Fruit fly (Drosophila melanogaster) whole organism, embryonic: Measurements from ENCODE around the gene mag.

Source experiments
- CG10462 ChIP-seq: fragments of 200-800 bp; sonication (Bioruptor generic); optimal IDR thresholded peaks from 2 replicates; lab custom pipeline; 2016; ENCODE audit warnings: missing biosample characterization, missing genetic modification characterization
- CG11085 ChIP-seq: fragments of 200-800 bp; sonication (Bioruptor generic); IDR thresholded peaks from 2 replicates; pipeline ENCODE4 v1.3.6; 2022; ENCODE audit warnings: missing biosample characterization, missing genetic modification characterization
- CG13775 ChIP-seq: fragments of 200-800 bp; sonication (Bioruptor generic); optimal IDR thresholded peaks from 3 replicates; lab custom pipeline; 2017; ENCODE audit warnings: missing biosample characterization, mild to moderate bottlenecking, missing genetic modification characterization
- CG1647 ChIP-seq: fragments of 200-800 bp; sonication (Bioruptor generic); optimal IDR thresholded peaks from 3 replicates; lab custom pipeline; 2016; ENCODE audit warnings: missing biosample characterization, missing genetic modification characterization
- CG17359 ChIP-seq: fragments of 200-800 bp; sonication (Bioruptor generic); optimal IDR thresholded peaks from 3 replicates; lab custom pipeline; 2018; ENCODE audit warnings: missing biosample characterization, mild to moderate bottlenecking, missing genetic modification characterization, moderate library complexity
- CG1792 ChIP-seq: fragments of 200-800 bp; sonication (Bioruptor generic); optimal IDR thresholded peaks from 2 replicates; lab custom pipeline; 2016; ENCODE audit warnings: missing biosample characterization, missing genetic modification characterization
- CG2120 ChIP-seq: fragments of 200-800 bp; sonication (Bioruptor generic); optimal IDR thresholded peaks from 3 replicates; lab custom pipeline; 2016; ENCODE audit warnings: missing biosample characterization, missing genetic modification characterization
- CG3281 ChIP-seq: fragments of 200-800 bp; sonication (Bioruptor generic); optimal IDR thresholded peaks from 3 replicates; lab custom pipeline; 2017; ENCODE audit warnings: missing biosample characterization, mild to moderate bottlenecking, missing genetic modification characterization
- CG3847 ChIP-seq: fragments of 200-800 bp; sonication (Bioruptor generic); IDR thresholded peaks from 2 replicates; pipeline ENCODE4 v1.3.6; 2022; ENCODE audit warnings: missing biosample characterization, missing genetic modification characterization
- CG4328 ChIP-seq: fragments of 200-800 bp; sonication (Bioruptor generic); optimal IDR thresholded peaks from 3 replicates; lab custom pipeline; 2017; ENCODE audit warnings: missing biosample characterization, missing genetic modification reagents, missing genetic modification characterization
- CG4404 ChIP-seq: fragments of 200-800 bp; sonication (Bioruptor generic); IDR thresholded peaks from 2 replicates; pipeline ENCODE4 v1.3.6; 2022; ENCODE audit warnings: missing biosample characterization, missing genetic modification characterization
- CG4617 ChIP-seq: fragments of 200-800 bp; sonication (Bioruptor generic); optimal IDR thresholded peaks from 3 replicates; lab custom pipeline; 2016; ENCODE audit warnings: missing biosample characterization, missing genetic modification characterization, borderline replicate concordance
- CG6765 ChIP-seq: fragments of 200-800 bp; sonication (Bioruptor generic); optimal IDR thresholded peaks from 3 replicates; lab custom pipeline; 2017; ENCODE audit warnings: missing biosample characterization, mild to moderate bottlenecking, missing genetic modification characterization
- CG7372 ChIP-seq: fragments of 200-800 bp; sonication (Bioruptor generic); IDR thresholded peaks from 2 replicates; pipeline ENCODE4 v1.3.6; 2022; ENCODE audit warnings: missing biosample characterization, missing genetic modification characterization
- D ChIP-seq, 2 experiments: fragments of 200-800 bp in 1 of 2; fragments of >200 bp in 1 of 2; sonication (Bioruptor generic) in 1 of 2; optimal IDR thresholded peaks; 2 replicates in 1 of 2; 3 replicates in 1 of 2; lab custom pipeline; 2017; ENCODE audit warnings: mild to moderate bottlenecking in 1 of 2, missing biosample characterization in 1 of 2, missing genetic modification characterization in 1 of 2, missing genetic modification reagents in 1 of 2
- Dbx ChIP-seq: fragments of 200-800 bp; sonication (Bioruptor generic); IDR thresholded peaks from 3 replicates; pipeline ENCODE4 v1.3.6; 2022; ENCODE audit warnings: missing biosample characterization, missing genetic modification characterization
- Dek ChIP-seq: fragments of 200-800 bp; sonication (Bioruptor generic); optimal IDR thresholded peaks from 3 replicates; lab custom pipeline; 2019; ENCODE audit warnings: missing biosample characterization, mild to moderate bottlenecking, missing genetic modification characterization, moderate library complexity
- Fer3 ChIP-seq: fragments of 200-800 bp; sonication (Bioruptor generic); optimal IDR thresholded peaks from 2 replicates; lab custom pipeline; 2018; ENCODE audit warnings: missing biosample characterization, mild to moderate bottlenecking, missing genetic modification characterization, moderate library complexity
- GATAe ChIP-seq: fragments of 200-800 bp; sonication (Bioruptor generic); conservative IDR thresholded peaks from 2 replicates; pipeline ENCODE4 v1.3.6; 2022; ENCODE audit warnings: missing biosample characterization, missing genetic modification characterization
- Hmr ChIP-seq: fragments of 200-800 bp; sonication (Bioruptor generic); optimal IDR thresholded peaks from 3 replicates; lab custom pipeline; 2017; ENCODE audit warnings: mild to moderate bottlenecking, missing biosample characterization, missing genetic modification reagents, missing genetic modification characterization
- Hr51 ChIP-seq, 2 experiments: fragments of 200-800 bp; sonication (Bioruptor generic); optimal IDR thresholded peaks; 2 replicates in 1 of 2; 3 replicates in 1 of 2; lab custom pipeline; 2016 to 2018; ENCODE audit warnings: missing biosample characterization in 2 of 2, missing genetic modification characterization in 2 of 2, mild to moderate bottlenecking in 1 of 2, moderate library complexity in 1 of 2
- Jarid2 ChIP-seq: fragments of 200-800 bp; sonication (Bioruptor generic); optimal IDR thresholded peaks from 3 replicates; lab custom pipeline; 2017; ENCODE audit warnings: mild to moderate bottlenecking, missing biosample characterization, missing genetic modification reagents, missing genetic modification characterization
- Mad ChIP-seq: fragments of 200-800 bp; sonication (Bioruptor generic); optimal IDR thresholded peaks from 2 replicates; lab custom pipeline; 2016; ENCODE audit warnings: missing biosample characterization, missing genetic modification characterization
- Med ChIP-seq: fragments of 200-800 bp; sonication (Bioruptor generic); peaks from one replicate; lab custom pipeline; 2016; ENCODE audit warnings: missing biosample characterization, missing genetic modification characterization, mild to moderate bottlenecking, inconsistent platforms, moderate library complexity
- Spps ChIP-seq: fragments of 200-800 bp; sonication (Bioruptor generic); optimal IDR thresholded peaks from 2 replicates; lab custom pipeline; 2018; ENCODE audit warnings: missing biosample characterization, mild to moderate bottlenecking, missing genetic modification characterization
- Usf ChIP-seq: fragments of 200-800 bp; sonication (Bioruptor generic); optimal IDR thresholded peaks from 2 replicates; lab custom pipeline; 2017; ENCODE audit warnings: missing genotype, missing biosample characterization, missing genetic modification characterization
- Xrp1 ChIP-seq: fragments of 200-800 bp; sonication (Bioruptor generic); IDR thresholded peaks from 2 replicates; pipeline ENCODE4 v1.3.6; 2022; ENCODE audit warnings: missing biosample characterization, missing genetic modification characterization
- ac ChIP-seq: fragments of 200-800 bp; sonication (Bioruptor generic); optimal IDR thresholded peaks from 3 replicates; lab custom pipeline; 2017; ENCODE audit warnings: missing biosample characterization, mild to moderate bottlenecking, missing genetic modification characterization
- br ChIP-seq: fragments of >200 bp; optimal IDR thresholded peaks from 2 replicates; lab custom pipeline; 2017
- dati ChIP-seq: fragments of 200-800 bp; sonication (Bioruptor generic); IDR thresholded peaks from 2 replicates; pipeline ENCODE4 v1.3.6; 2022; ENCODE audit warnings: missing biosample characterization, missing genetic modification characterization
- dimm ChIP-seq: fragments of 200-800 bp; sonication (Bioruptor generic); IDR thresholded peaks from 2 replicates; pipeline ENCODE4 v1.3.6; 2022; ENCODE audit warnings: missing biosample characterization, missing genetic modification characterization
- dmrt11E ChIP-seq: fragments of 200-800 bp; sonication (Bioruptor generic); optimal IDR thresholded peaks from 3 replicates; lab custom pipeline; 2018; ENCODE audit warnings: missing biosample characterization, mild to moderate bottlenecking, missing genetic modification characterization, moderate library complexity
- exex ChIP-seq: fragments of 200-800 bp; sonication (Bioruptor generic); optimal IDR thresholded peaks from 4 replicates; lab custom pipeline; 2018; ENCODE audit warnings: missing biosample characterization, mild to moderate bottlenecking, missing genetic modification characterization, moderate library complexity
- eyg ChIP-seq: fragments of 200-800 bp; sonication (Bioruptor generic); optimal IDR thresholded peaks from 3 replicates; lab custom pipeline; 2016; ENCODE audit warnings: missing biosample characterization, missing genetic modification characterization
- fd96Cb ChIP-seq: fragments of 200-800 bp; sonication (Bioruptor generic); optimal IDR thresholded peaks from 2 replicates; lab custom pipeline; 2018; ENCODE audit warnings: missing biosample characterization, mild to moderate bottlenecking, missing genetic modification characterization, moderate library complexity
- gsb-n ChIP-seq: fragments of 200-800 bp; sonication (Bioruptor generic); optimal IDR thresholded peaks from 3 replicates; lab custom pipeline; 2018; ENCODE audit warnings: missing biosample characterization, mild to moderate bottlenecking, missing genetic modification characterization
- ham ChIP-seq: fragments of 200-800 bp; sonication (Bioruptor generic); IDR thresholded peaks from 2 replicates; pipeline ENCODE4 v1.3.6; 2022; ENCODE audit warnings: missing biosample characterization, missing genetic modification characterization
- hb ChIP-seq: fragments of 200-800 bp; sonication (Bioruptor generic); IDR thresholded peaks from 3 replicates; pipeline ENCODE4 v1.3.6; 2022; ENCODE audit warnings: missing biosample characterization, missing genetic modification characterization; ENCODE audit not compliant: partially characterized antibody
- ken ChIP-seq: fragments of 200-800 bp; sonication (Bioruptor generic); IDR thresholded peaks from 3 replicates; pipeline ENCODE4 v1.3.6; 2022; ENCODE audit warnings: missing biosample characterization, missing genetic modification characterization
- nau ChIP-seq: fragments of 200-800 bp; sonication (Bioruptor generic); optimal IDR thresholded peaks from 3 replicates; lab custom pipeline; 2017; ENCODE audit warnings: missing biosample characterization, mild to moderate bottlenecking, missing genetic modification characterization, missing genetic modification reagents
- nmo ChIP-seq: fragments of 200-800 bp; sonication (Bioruptor generic); optimal IDR thresholded peaks from 2 replicates; lab custom pipeline; 2018; ENCODE audit warnings: missing biosample characterization, mild to moderate bottlenecking, missing genetic modification characterization, moderate library complexity
- org-1 ChIP-seq: fragments of 200-800 bp; sonication (Bioruptor generic); optimal IDR thresholded peaks from 2 replicates; lab custom pipeline; 2017; ENCODE audit warnings: missing biosample characterization, missing genetic modification characterization
- peb ChIP-seq: fragments of 200-800 bp; sonication (Bioruptor generic); IDR thresholded peaks from 2 replicates; pipeline ENCODE4 v1.3.6; 2022; ENCODE audit warnings: missing biosample characterization, missing genetic modification characterization
- repo ChIP-seq: fragments of 200-800 bp; sonication (Bioruptor generic); optimal IDR thresholded peaks from 2 replicates; lab custom pipeline; 2016; ENCODE audit warnings: missing biosample characterization, missing genetic modification characterization
- slp2 ChIP-seq: fragments of 200-800 bp; sonication (Bioruptor generic); optimal IDR thresholded peaks from 2 replicates; lab custom pipeline; 2016; ENCODE audit warnings: missing biosample characterization, missing genetic modification characterization
- usp ChIP-seq: fragments of >200 bp; optimal IDR thresholded peaks from 2 replicates; lab custom pipeline; 2017; ENCODE audit warnings: missing biosample characterization, missing genetic modification characterization
- vnd ChIP-seq: fragments of 200-800 bp; sonication (Bioruptor generic); IDR thresholded peaks from 3 replicates; pipeline ENCODE4 v1.3.6; 2022; ENCODE audit warnings: missing biosample characterization, missing genetic modification characterization; ENCODE audit not compliant: partially characterized antibody

mag gene

DNA sequence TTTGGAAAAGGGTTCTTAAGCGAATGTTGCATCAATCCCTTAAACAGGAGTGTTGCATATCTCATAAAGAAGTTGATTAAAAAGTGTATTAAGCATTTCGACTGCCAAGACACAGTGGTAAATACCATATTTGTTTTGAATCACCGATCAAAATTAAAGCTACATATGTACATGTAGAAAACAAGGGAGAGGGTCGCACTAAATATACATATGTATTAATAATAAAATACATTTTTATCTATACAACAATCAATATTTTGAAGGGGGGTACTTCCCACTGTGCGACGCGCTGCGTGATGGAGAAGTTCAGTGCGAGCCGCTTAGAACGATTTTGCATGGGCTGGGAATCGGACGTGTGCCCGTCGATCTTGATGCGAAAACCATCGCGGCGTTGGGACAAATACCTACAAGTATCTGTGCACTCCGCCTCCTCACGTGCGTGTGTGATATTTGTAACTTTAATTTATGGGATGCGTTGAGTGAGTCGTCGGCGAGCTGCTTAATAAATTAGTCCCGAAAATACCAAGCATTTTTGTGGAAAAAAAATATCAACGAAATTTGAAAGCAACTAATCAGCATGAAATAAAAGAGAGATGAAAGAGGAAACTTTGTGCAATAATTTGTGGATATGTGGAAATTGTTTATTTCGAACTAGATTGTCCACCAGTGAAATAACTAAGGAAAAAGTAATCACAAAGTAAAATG is 15.5 kb upstream of the mag start (continued):
- TF ChIP-seq CG1792 (GFP tag; lab: Kevin White, UChicago): no peak
- TF ChIP-seq usp (GFP tag; lab: Kevin White, UChicago): no peak
- TF ChIP-seq Hr51 (GFP tag; optimal IDR thresholded peaks at IDR 0.05; lab: Kevin White, UChicago): peak in 1 of 2 experiments; percentile 90
- TF ChIP-seq Mad (GFP tag; lab: Kevin White, UChicago): peak; percentile 54
- TF ChIP-seq CG2120: peak; percentile 69
- TF ChIP-seq Dbx (GFP tag; lab: Robert Waterston, UW): peak; percentile 87

- TF ChIP-seq Med (GFP tag; lab: Kevin White, UChicago) (peak; percentile 34), ken (0 out of 3 replicates have a peak, but pooled peaks have one; percentile 13), CG7372 (no peak), nau (no peak)
Measured at dm6 chr3L:20446030-20446429, 14.5 kb upstream of the mag start.

- peak; percentile 36 for TF ChIP-seq fd96Cb (tag; lab: Kevin White, UChicago)
- TF ChIP-seq gsb-n (tag; lab: Kevin White, UChicago): peak; percentile 36
- TF ChIP-seq slp2 (GFP tag; lab: Kevin White, UChicago): no peak
- TF ChIP-seq CG6765 (GFP tag; lab: Kevin White, UChicago): no peak
- TF ChIP-seq D (optimal IDR thresholded peaks at IDR 0.05; lab: Kevin White, UChicago): no peak
- TF ChIP-seq D (GFP tag; optimal IDR thresholded peaks at IDR 0.05; lab: Kevin White, UChicago): no peak
- peak; percentile 34 for TF ChIP-seq Spps (tag; lab: Kevin White, UChicago)
- no peak for TF ChIP-seq Hmr (GFP tag; lab: Kevin White, UChicago)
- TF ChIP-seq eyg: no peak
- TF ChIP-seq Dek (tag; lab: Kevin White, UChicago): no peak
- no peak for TF ChIP-seq CG17359 (tag; lab: Kevin White, UChicago)
- TF ChIP-seq CG1647 (GFP tag; lab: Kevin White, UChicago): no peak
- TF ChIP-seq ham (GFP tag; lab: Robert Waterston, UW): no peak
- TF ChIP-seq CG13775 (GFP tag; lab: Kevin White, UChicago): no peak
- TF ChIP-seq Jarid2: no peak
- TF ChIP-seq CG3281 (GFP tag; lab: Kevin White, UChicago): no peak
- 0 out of 2 replicates have a peak, but pooled peaks have one; percentile 33 for TF ChIP-seq CG4404 (GFP tag; lab: Robert Waterston, UW)
- TF ChIP-seq dimm (GFP tag; lab: Robert Waterston, UW): no peak
- TF ChIP-seq repo (GFP tag; lab: Kevin White, UChicago): no peak
- no peak for TF ChIP-seq vnd (GFP tag; lab: Robert Waterston, UW)
- TF ChIP-seq br: no peak
- no peak for TF ChIP-seq CG11085 (GFP tag; lab: Robert Waterston, UW)
- TF ChIP-seq nmo: peak; percentile 58
- peak; percentile 70 for TF ChIP-seq dmrt11E
- no peak for TF ChIP-seq CG4617 (GFP tag; lab: Kevin White, UChicago)
- no peak for TF ChIP-seq org-1 (GFP tag; lab: Kevin White, UChicago)
- TF ChIP-seq CG4328 (GFP tag; lab: Kevin White, UChicago): no peak
- TF ChIP-seq CG3847: no peak
- TF ChIP-seq exex (tag; lab: Kevin White, UChicago): no peak
- no peak for TF ChIP-seq hb (GFP tag; lab: Robert Waterston, UW)
- TF ChIP-seq ac (GFP tag; lab: Kevin White, UChicago): no peak
- peak; percentile 48 for TF ChIP-seq Xrp1 (GFP tag; lab: Robert Waterston, UW)
- TF ChIP-seq Fer3 (tag; lab: Kevin White, UChicago): no peak
- no peak for TF ChIP-seq Usf
- TF ChIP-seq GATAe (GFP tag; lab: Robert Waterston, UW): no peak
- TF ChIP-seq dati: no peak
- no peak for TF ChIP-seq peb (GFP tag; lab: Robert Waterston, UW)
- no peak for TF ChIP-seq CG10462 (GFP tag; lab: Kevin White, UChicago)
Measured at dm6 chr3L:20447337-20447736, 13.1 kb upstream of the mag start.
